Fruit fly (Drosophila melanogaster) ovary, adult (tissue): ENCODE results near the gene nAChRalpha2.

Experiments
- CG17801 ChIP-seq: fragments of 200-800 bp; optimal IDR thresholded peaks from 2 replicates; lab custom pipeline; 2019; ENCODE audit warnings: missing biosample characterization, mild to moderate bottlenecking, missing genetic modification characterization, moderate library complexity; ENCODE audit not compliant: partially characterized antibody

The nAChRalpha2 gene

dm6 chr3R:24527845-24528244 lies 42.6 kb downstream of the nAChRalpha2 start, which contains the start of gene CG6607:
CG6607 (plus strand) TSS chr3R:24528047.
- no peak for TF ChIP-seq CG17801

dm6 chr3R:24530328-24530727 lies 45.1 kb downstream of the nAChRalpha2 start, which contains the start of the genes CG13623 and ana1:
CG13623 (minus strand) TSS chr3R:24530558.
ana1 (plus strand) TSS chr3R:24530576.
- no peak for TF ChIP-seq CG17801
